Fruit fly (Drosophila melanogaster) whole organism, embryonic: ENCODE data around the gene CG12507.

Source experiments
- Bdp1 ChIP-seq: fragments of 200-800 bp; sonication (Bioruptor generic); optimal IDR thresholded peaks from 3 replicates; lab custom pipeline; 2016; ENCODE audit warnings: missing biosample characterization, missing genetic modification characterization
- C15 ChIP-seq: fragments of 200-800 bp; sonication (Bioruptor generic); IDR thresholded peaks from 3 replicates; pipeline ENCODE4 v1.3.6; 2022; ENCODE audit warnings: missing biosample characterization, missing genetic modification characterization
- CG10147 ChIP-seq: fragments of 200-800 bp; sonication (Bioruptor generic); optimal IDR thresholded peaks from 2 replicates; lab custom pipeline; 2019; ENCODE audit warnings: missing biosample characterization, mild to moderate bottlenecking, missing genetic modification characterization, moderate library complexity
- CG10654 ChIP-seq: fragments of 200-800 bp; sonication (Bioruptor generic); optimal IDR thresholded peaks from 2 replicates; lab custom pipeline; 2016; ENCODE audit warnings: missing biosample characterization, missing genetic modification characterization
- CG11560 ChIP-seq: fragments of 200-800 bp; sonication (Bioruptor generic); IDR thresholded peaks from 3 replicates; pipeline ENCODE4 v1.3.6; 2022; ENCODE audit warnings: missing biosample characterization, missing genetic modification characterization
- CG12071 ChIP-seq: fragments of 200-800 bp; sonication (Bioruptor generic); optimal IDR thresholded peaks from 3 replicates; lab custom pipeline; 2018; ENCODE audit warnings: missing biosample characterization, mild to moderate bottlenecking, missing genetic modification characterization
- CG12155 ChIP-seq: fragments of 200-800 bp; sonication (Bioruptor generic); optimal IDR thresholded peaks from 3 replicates; lab custom pipeline; 2016; ENCODE audit warnings: missing biosample characterization, missing genetic modification characterization
- CG14710 ChIP-seq: fragments of 200-800 bp; sonication (Bioruptor generic); optimal IDR thresholded peaks from 3 replicates; lab custom pipeline; 2019; ENCODE audit warnings: missing biosample characterization, mild to moderate bottlenecking, missing genetic modification characterization, moderate library complexity
- CG17385 ChIP-seq: fragments of 200-800 bp; sonication (Bioruptor generic); optimal IDR thresholded peaks from 3 replicates; lab custom pipeline; 2018; ENCODE audit warnings: missing biosample characterization, mild to moderate bottlenecking, missing genetic modification characterization
- CG17912 ChIP-seq: fragments of 200-800 bp; sonication (Bioruptor generic); optimal IDR thresholded peaks from 2 replicates; lab custom pipeline; 2018; ENCODE audit warnings: missing biosample characterization, mild to moderate bottlenecking, missing genetic modification characterization
- CG18262 ChIP-seq: fragments of 200-800 bp; optimal IDR thresholded peaks from 3 replicates; lab custom pipeline; 2019; ENCODE audit warnings: missing biosample characterization, mild to moderate bottlenecking, missing genetic modification characterization, moderate library complexity
- CG2678 ChIP-seq: fragments of 200-800 bp; sonication (Bioruptor generic); optimal IDR thresholded peaks from 3 replicates; lab custom pipeline; 2019; ENCODE audit warnings: missing biosample characterization, mild to moderate bottlenecking, missing genetic modification characterization, moderate library complexity
- CG3065 ChIP-seq: fragments of 200-800 bp; sonication (Bioruptor generic); optimal IDR thresholded peaks from 2 replicates; lab custom pipeline; 2016; ENCODE audit warnings: missing biosample characterization, missing genetic modification characterization
- CG4360 ChIP-seq: fragments of 200-800 bp; sonication (Bioruptor generic); IDR thresholded peaks from 2 replicates; pipeline ENCODE4 v1.3.6; 2022; ENCODE audit warnings: missing biosample characterization, missing genetic modification characterization
- CG7928 ChIP-seq: fragments of 200-800 bp; sonication (Bioruptor generic); optimal IDR thresholded peaks from 2 replicates; lab custom pipeline; 2017; ENCODE audit warnings: missing biosample characterization, mild to moderate bottlenecking, missing genetic modification characterization
- CG9817 ChIP-seq: fragments of 200-800 bp; sonication (Bioruptor generic); optimal IDR thresholded peaks from 2 replicates; lab custom pipeline; 2018; ENCODE audit warnings: missing biosample characterization, mild to moderate bottlenecking, missing genetic modification characterization, moderate library complexity
- Chrac-16 ChIP-seq: fragments of 200-800 bp; sonication (Bioruptor generic); optimal IDR thresholded peaks from 3 replicates; lab custom pipeline; 2016; ENCODE audit warnings: missing biosample characterization, missing genetic modification characterization
- Dp ChIP-seq: fragments of 200-800 bp; sonication (Bioruptor generic); optimal IDR thresholded peaks from 2 replicates; lab custom pipeline; 2018; ENCODE audit warnings: missing biosample characterization, mild to moderate bottlenecking, missing genetic modification characterization, moderate library complexity
- Dref ChIP-seq: fragments of 200-800 bp; sonication (Bioruptor generic); IDR thresholded peaks from 2 replicates; pipeline ENCODE4 v1.3.6; 2022; ENCODE audit warnings: missing biosample characterization, missing genetic modification characterization
- Eip74EF ChIP-seq, 2 experiments: fragments of 200-800 bp in 1 of 2; fragments of >200 bp in 1 of 2; sonication (Bioruptor generic) in 1 of 2; optimal IDR thresholded peaks; 2 replicates each; lab custom pipeline; 2017 to 2019; ENCODE audit warnings: missing biosample characterization in 2 of 2, missing genetic modification characterization in 2 of 2, mild to moderate bottlenecking in 1 of 2, moderate library complexity in 1 of 2
- HHEX ChIP-seq: fragments of 200-800 bp; sonication (Bioruptor generic); optimal IDR thresholded peaks from 3 replicates; lab custom pipeline; 2017; ENCODE audit warnings: missing biosample characterization, mild to moderate bottlenecking, missing genetic modification characterization, missing genetic modification reagents
- HLH4C ChIP-seq: fragments of 200-800 bp; sonication (Bioruptor generic); IDR thresholded peaks from 3 replicates; pipeline ENCODE4 v1.3.6; 2022; ENCODE audit warnings: missing biosample characterization, missing genetic modification characterization; ENCODE audit not compliant: partially characterized antibody
- HLH54F ChIP-seq: fragments of 200-800 bp; sonication (Bioruptor generic); optimal IDR thresholded peaks from 3 replicates; lab custom pipeline; 2016; ENCODE audit warnings: missing biosample characterization, missing genetic modification characterization
- Hmx ChIP-seq: fragments of 200-800 bp; sonication (Bioruptor generic); optimal IDR thresholded peaks from 2 replicates; lab custom pipeline; 2016; ENCODE audit warnings: missing biosample characterization, missing genetic modification characterization
- MBD-R2 ChIP-seq: fragments of 200-800 bp; sonication (Bioruptor generic); IDR thresholded peaks from 2 replicates; pipeline ENCODE4 v1.3.6; 2022; ENCODE audit warnings: missing biosample characterization, missing genetic modification characterization
- Myb ChIP-seq: fragments of 200-800 bp; sonication (Bioruptor generic); optimal IDR thresholded peaks from 2 replicates; lab custom pipeline; 2016; ENCODE audit warnings: missing biosample characterization, missing genetic modification characterization
- Side ChIP-seq: fragments of 200-800 bp; sonication (Bioruptor generic); optimal IDR thresholded peaks from 2 replicates; lab custom pipeline; 2016; ENCODE audit warnings: missing biosample characterization, missing genetic modification characterization
- Sin3A ChIP-seq: fragments of >200 bp; optimal IDR thresholded peaks from 2 replicates; lab custom pipeline; 2018
- Sox100B ChIP-seq: fragments of 200-800 bp; sonication (Bioruptor generic); optimal IDR thresholded peaks from 3 replicates; lab custom pipeline; 2018; ENCODE audit warnings: missing biosample characterization, mild to moderate bottlenecking, missing genetic modification characterization
- Usf ChIP-seq: fragments of 200-800 bp; sonication (Bioruptor generic); optimal IDR thresholded peaks from 2 replicates; lab custom pipeline; 2017; ENCODE audit warnings: missing genotype, missing biosample characterization, missing genetic modification characterization
- YL-1 ChIP-seq: fragments of 200-800 bp; sonication (Bioruptor generic); optimal IDR thresholded peaks from 3 replicates; lab custom pipeline; 2017; ENCODE audit warnings: missing biosample characterization, mild to moderate bottlenecking, missing genetic modification characterization
- ato ChIP-seq: fragments of 200-800 bp; sonication (Bioruptor generic); IDR thresholded peaks from 2 replicates; pipeline ENCODE4 v1.3.6; 2022; ENCODE audit warnings: missing biosample characterization, missing genetic modification characterization; ENCODE audit not compliant: partially characterized antibody
- az2 ChIP-seq: fragments of 200-800 bp; sonication (Bioruptor generic); optimal IDR thresholded peaks from 3 replicates; lab custom pipeline; 2016; ENCODE audit warnings: missing biosample characterization, missing genetic modification characterization
- bbx ChIP-seq: fragments of 200-800 bp; sonication (Bioruptor generic); IDR thresholded peaks from 2 replicates; pipeline ENCODE4 v1.3.6; 2022; ENCODE audit warnings: missing biosample characterization, missing genetic modification characterization; ENCODE audit not compliant: partially characterized antibody
- croc ChIP-seq: fragments of 200-800 bp; sonication (Bioruptor generic); conservative IDR thresholded peaks from 3 replicates; pipeline ENCODE4 v1.3.6; 2022; ENCODE audit warnings: missing biosample characterization, missing genetic modification characterization
- dan ChIP-seq: fragments of 200-800 bp; sonication (Bioruptor generic); IDR thresholded peaks from 2 replicates; pipeline ENCODE4 v1.3.6; 2022; ENCODE audit warnings: missing biosample characterization, missing genetic modification characterization
- ftz-f1 ChIP-seq: fragments of 200-800 bp; sonication (Bioruptor generic); optimal IDR thresholded peaks from 2 replicates; lab custom pipeline; 2016; ENCODE audit warnings: missing biosample characterization, missing genetic modification characterization
- gce ChIP-seq: fragments of 200-800 bp; sonication (Bioruptor generic); IDR thresholded peaks from 3 replicates; pipeline ENCODE4 v1.3.6; 2022; ENCODE audit warnings: missing biosample characterization, missing genetic modification characterization
- knrl ChIP-seq: fragments of 200-800 bp; sonication (Bioruptor generic); IDR thresholded peaks from 3 replicates; pipeline ENCODE4 v1.3.6; 2022; ENCODE audit warnings: missing biosample characterization, missing genetic modification characterization; ENCODE audit not compliant: partially characterized antibody
- lov ChIP-seq, 2 experiments: fragments of 200-800 bp in 1 of 2; fragments of >200 bp in 1 of 2; sonication (Bioruptor generic) in 1 of 2; IDR thresholded peaks in 1 of 2; optimal IDR thresholded peaks in 1 of 2; 2 replicates in 1 of 2; 3 replicates in 1 of 2; pipeline versions ENCODE4 v1.3.6 to Lab custom; 2017 to 2022; ENCODE audit warnings: missing biosample characterization in 1 of 2, missing genetic modification characterization in 1 of 2
- oc ChIP-seq: fragments of 200-800 bp; sonication (Bioruptor generic); optimal IDR thresholded peaks from 2 replicates; lab custom pipeline; 2018; ENCODE audit warnings: missing biosample characterization, mild to moderate bottlenecking, missing genetic modification characterization, moderate library complexity
- schlank ChIP-seq: fragments of 200-800 bp; sonication (Bioruptor generic); optimal IDR thresholded peaks from 2 replicates; lab custom pipeline; 2018; ENCODE audit warnings: missing biosample characterization, mild to moderate bottlenecking, missing genetic modification characterization
- scrt ChIP-seq: fragments of 200-800 bp; sonication (Bioruptor generic); optimal IDR thresholded peaks from 2 replicates; lab custom pipeline; 2018; ENCODE audit warnings: missing biosample characterization, mild to moderate bottlenecking, missing genetic modification characterization, moderate library complexity
- sim ChIP-seq: fragments of 200-800 bp; sonication (Bioruptor generic); IDR thresholded peaks from 2 replicates; pipeline ENCODE4 v1.3.6; 2022; ENCODE audit warnings: missing biosample characterization, missing genetic modification characterization
- ssp ChIP-seq: fragments of 200-800 bp; sonication (Bioruptor generic); IDR thresholded peaks from 2 replicates; pipeline ENCODE4 v1.3.6; 2022; ENCODE audit warnings: missing biosample characterization, missing genetic modification characterization
- tgo ChIP-seq: fragments of 200-800 bp; sonication (Bioruptor generic); IDR thresholded peaks from 3 replicates; pipeline ENCODE4 v1.3.6; 2022; ENCODE audit warnings: missing biosample characterization, missing genetic modification characterization
- usp ChIP-seq: fragments of >200 bp; optimal IDR thresholded peaks from 2 replicates; lab custom pipeline; 2017; ENCODE audit warnings: missing biosample characterization, missing genetic modification characterization
- wek ChIP-seq: fragments of 200-800 bp; sonication (Bioruptor generic); optimal IDR thresholded peaks from 3 replicates; lab custom pipeline; 2018; ENCODE audit warnings: missing biosample characterization, mild to moderate bottlenecking, missing genetic modification characterization, moderate library complexity
- yki ChIP-seq: fragments of >200 bp; optimal IDR thresholded peaks from 3 replicates; lab custom pipeline; 2018

The CG12507 gene

DNA sequence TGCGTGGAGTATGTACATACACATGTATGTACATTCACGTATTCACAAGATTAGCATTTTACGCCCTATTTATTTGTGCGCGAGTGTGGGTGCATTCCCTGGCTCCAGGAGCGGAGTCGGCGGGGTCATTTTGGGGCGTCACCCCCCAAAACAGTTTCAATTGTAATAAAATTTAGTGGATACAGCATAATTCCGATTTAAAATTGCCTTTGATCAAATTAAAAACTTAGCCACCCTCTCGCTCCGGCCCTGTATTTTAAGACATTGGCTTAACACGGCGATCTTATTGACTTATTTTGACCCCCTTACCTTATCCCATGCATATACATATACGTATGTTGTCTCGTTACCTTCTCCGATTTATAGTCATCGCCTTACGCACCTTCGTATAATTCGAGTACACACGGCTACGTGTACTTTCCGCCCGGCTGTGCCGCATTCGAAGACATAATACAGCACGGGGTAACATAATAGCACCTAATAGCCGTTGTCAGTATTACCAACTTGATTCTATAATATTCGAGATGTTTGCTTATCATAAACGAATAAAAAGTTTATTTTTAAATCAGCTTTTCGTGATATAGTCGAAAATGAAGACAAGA, 13.1 kb upstream of the CG12507 start (continued):
- TF ChIP-seq croc (GFP tag; lab: Robert Waterston, UW) (peak; percentile 83), MBD-R2 (GFP tag; lab: Robert Waterston, UW) (peak; percentile 68), schlank (peak; percentile 77), C15 (GFP tag; lab: Robert Waterston, UW) (peak; percentile 80; the same call in 2 of the 3 replicates), CG9817 (peak; percentile 72), YL-1 (no peak), CG7928 (no peak), gce (peak; percentile 84), yki (lab: Kevin White, UChicago) (no peak), CG10654 (GFP tag; lab: Kevin White, UChicago) (peak; percentile 73), Usf (peak; percentile 68), HLH54F (GFP tag; lab: Kevin White, UChicago) (peak; percentile 69), ato (GFP tag; lab: Robert Waterston, UW) (no peak), Chrac-16 (GFP tag; lab: Kevin White, UChicago) (peak; percentile 74), CG17912 (GFP tag; lab: Kevin White, UChicago) (peak; percentile 10), Dp (GFP tag; lab: Kevin White, UChicago) (no peak), Sin3A (lab: Kevin White, UChicago) (no peak), scrt (GFP tag; lab: Kevin White, UChicago) (peak; percentile 60), CG4360 (GFP tag; lab: Robert Waterston, UW) (0 out of 2 replicates have a peak, but pooled peaks have one; percentile 18), oc (tag; lab: Kevin White, UChicago) (peak; percentile 61), dan (GFP tag; lab: Robert Waterston, UW) (no peak; the same call in 1 of the 2 replicates), Side (GFP tag; lab: Kevin White, UChicago) (peak; percentile 81), Hmx (GFP tag; lab: Kevin White, UChicago) (peak; percentile 74), HHEX (GFP tag; lab: Kevin White, UChicago) (peak; percentile 79), bbx (GFP tag; lab: Robert Waterston, UW) (peak; percentile 18; the same call in 1 of the 2 replicates), HLH4C (GFP tag; lab: Robert Waterston, UW) (0 out of 3 replicates have a peak, but pooled peaks have one; percentile 19), ftz-f1 (GFP tag; lab: Kevin White, UChicago) (peak; percentile 4), CG12155 (GFP tag; lab: Kevin White, UChicago) (peak; percentile 69), wek (GFP tag; lab: Kevin White, UChicago) (peak; percentile 48), CG14710 (tag; lab: Kevin White, UChicago) (peak; percentile 39), CG11560 (tag; lab: Robert Waterston, UW) (peak; percentile 86), Myb (peak; percentile 56), Eip74EF (GFP tag; optimal IDR thresholded peaks at IDR 0.05; lab: Kevin White, UChicago) (peak in 1 of 2 experiments; percentile 56), CG10147 (GFP tag; lab: Kevin White, UChicago) (peak; percentile 62), Sox100B (peak; percentile 70), Dref (no peak), CG18262 (tag; lab: Kevin White, UChicago) (peak; percentile 70), lov (optimal IDR thresholded peaks at IDR 0.05; lab: Kevin White, UChicago) (no peak), lov (GFP tag; IDR thresholded peaks at IDR 0.05; lab: Robert Waterston, UW) (peak; percentile 83; the same call in 2 of the 3 replicates), tgo (peak; percentile 84), knrl (GFP tag; lab: Robert Waterston, UW) (peak; percentile 43; the same call in 1 of the 3 replicates), sim (GFP tag; lab: Robert Waterston, UW) (peak; percentile 83), az2 (GFP tag; lab: Kevin White, UChicago) (peak; percentile 78), ssp (peak; percentile 85), CG12071 (GFP tag; lab: Kevin White, UChicago) (peak; percentile 70), usp (GFP tag; lab: Kevin White, UChicago) (no peak), Bdp1 (GFP tag; lab: Kevin White, UChicago) (peak; percentile 31), CG17385 (GFP tag; lab: Kevin White, UChicago) (peak; percentile 59), CG3065 (GFP tag; lab: Kevin White, UChicago) (no peak), CG2678 (peak; percentile 88)
